ENCODE assay signal across 7 worm cellular contexts in the genomic region with DNA sequence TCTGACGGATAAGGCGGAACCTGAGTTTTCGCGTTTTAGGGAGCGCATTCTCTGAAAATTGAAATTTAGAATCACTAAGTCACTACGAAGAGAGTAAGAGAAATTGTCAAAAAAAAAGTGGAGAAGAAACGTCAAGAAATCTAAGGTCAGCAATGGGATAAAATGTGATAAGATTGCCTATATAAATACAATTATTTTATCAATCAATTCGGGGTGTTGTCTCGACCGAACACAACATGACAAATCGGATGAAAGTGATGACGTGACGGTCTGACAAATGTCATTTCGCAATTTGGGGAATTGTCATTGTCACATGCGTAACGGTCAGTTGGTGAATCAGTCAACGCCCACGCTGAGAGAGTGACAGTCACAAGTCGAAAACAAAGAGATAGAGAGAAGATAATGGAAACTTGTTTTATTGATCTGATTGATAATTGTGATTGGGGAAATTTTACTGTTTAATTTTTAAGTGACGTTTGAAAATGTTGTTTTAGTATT.
TF ChIP-seq lines count a peak whose summit lies in the region.

Gene cnp-3, minus strand, starts transcription at position 51 of the 498 bp plus-strand sequence.

TF ChIP-seq in whole organism, L1 larva, 84 proteins besides CTCF, POLR2A, EP300 and RAD21 (continues in another document):
- TF ChIP-seq fkh-4 (tag; optimal IDR thresholded peaks at IDR 0.05; lab: Kevin White, UChicago; ENCODE audit: borderline replicate concordance): no peak
- no peak for TF ChIP-seq egl-13 (tag; optimal IDR thresholded peaks at IDR 0.05; lab: Kevin White, UChicago)
- peak; percentile 78 for TF ChIP-seq lin-14 (GFP tag; optimal IDR thresholded peaks at IDR 0.05; lab: Kevin White, UChicago)
- TF ChIP-seq nhr-84 (tag; optimal IDR thresholded peaks at IDR 0.05; lab: Kevin White, UChicago): no peak
- TF ChIP-seq egl-27 (tag; optimal IDR thresholded peaks at IDR 0.05; lab: Kevin White, UChicago): no peak
- no peak for TF ChIP-seq lsy-2 (tag; optimal IDR thresholded peaks at IDR 0.05; lab: Kevin White, UChicago)
- no peak for TF ChIP-seq zip-4 (GFP tag; optimal IDR thresholded peaks at IDR 0.05; lab: Kevin White, UChicago)
- TF ChIP-seq nhr-12 (tag; optimal IDR thresholded peaks at IDR 0.05; lab: Kevin White, UChicago): no peak
- no peak for TF ChIP-seq xbp-1 (tag; optimal IDR thresholded peaks at IDR 0.05; lab: Kevin White, UChicago)
- peak; percentile 31 for TF ChIP-seq tbx-2 (tag; optimal IDR thresholded peaks at IDR 0.05; lab: Kevin White, UChicago)
- no peak for TF ChIP-seq fkh-8 (tag; optimal IDR thresholded peaks at IDR 0.05; lab: Kevin White, UChicago)
- TF ChIP-seq ztf-11 (tag; optimal IDR thresholded peaks at IDR 0.05; lab: Kevin White, UChicago): no peak

TF ChIP-seq in whole organism, L2 larva, 48 proteins besides CTCF, POLR2A, EP300 and RAD21 (continues in another document):
- peak; percentile 77 for TF ChIP-seq nhr-21 (tag; optimal IDR thresholded peaks at IDR 0.05; lab: Kevin White, UChicago)
- TF ChIP-seq nhr-6 (tag; optimal IDR thresholded peaks at IDR 0.05; lab: Kevin White, UChicago): no peak
- TF ChIP-seq C34F6.9 (tag; optimal IDR thresholded peaks at IDR 0.05; lab: Kevin White, UChicago): no peak
- no peak for TF ChIP-seq mdl-1 (tag; optimal IDR thresholded peaks at IDR 0.05; lab: Kevin White, UChicago)
- no peak for TF ChIP-seq nhr-10 (tag; optimal IDR thresholded peaks at IDR 0.05; lab: Kevin White, UChicago)
- TF ChIP-seq ztf-11 (tag; optimal IDR thresholded peaks at IDR 0.05; lab: Kevin White, UChicago): no peak
- peak; percentile 1 for TF ChIP-seq nhr-129 (tag; optimal IDR thresholded peaks at IDR 0.05; lab: Kevin White, UChicago)
- no peak for TF ChIP-seq aly-2 (tag; optimal IDR thresholded peaks at IDR 0.05; lab: Kevin White, UChicago)
- TF ChIP-seq nhr-11 (tag; optimal IDR thresholded peaks at IDR 0.05; lab: Kevin White, UChicago): no peak
- TF ChIP-seq ceh-16 (tag; optimal IDR thresholded peaks at IDR 0.05; lab: Kevin White, UChicago): no peak
- TF ChIP-seq skn-1 (tag; optimal IDR thresholded peaks at IDR 0.05; lab: Kevin White, UChicago): peak; percentile 32
- TF ChIP-seq unc-39 (tag; optimal IDR thresholded peaks at IDR 0.05; lab: Kevin White, UChicago): no peak
- no peak for TF ChIP-seq snpc-4 (tag; optimal IDR thresholded peaks at IDR 0.05; lab: Kevin White, UChicago)

TF ChIP-seq in whole organism, L3 larva, 47 proteins besides CTCF, POLR2A, EP300 and RAD21 (continues in another document):
- TF ChIP-seq nhr-23 (tag; optimal IDR thresholded peaks at IDR 0.05; lab: Kevin White, UChicago) (peak; percentile 77), ZK546.5 (tag; optimal IDR thresholded peaks at IDR 0.05; lab: Kevin White, UChicago) (no peak), nhr-237 (tag; optimal IDR thresholded peaks at IDR 0.05; lab: Kevin White, UChicago) (no peak), pha-4 (tag; optimal IDR thresholded peaks at IDR 0.05; lab: Kevin White, UChicago) (no peak), ama-1 (optimal IDR thresholded peaks at IDR 0.05; lab: Kevin White, UChicago) (no peak), R02D3.7 (tag; optimal IDR thresholded peaks at IDR 0.05; lab: Kevin White, UChicago) (no peak), lin-39 (tag; optimal IDR thresholded peaks at IDR 0.05; lab: Kevin White, UChicago) (no peak), nhr-67 (tag; optimal IDR thresholded peaks at IDR 0.05; lab: Kevin White, UChicago) (no peak), nhr-12 (tag; optimal IDR thresholded peaks at IDR 0.05; lab: Kevin White, UChicago) (no peak), nhr-43 (tag; optimal IDR thresholded peaks at IDR 0.05; lab: Kevin White, UChicago; ENCODE audit: poor library complexity, severe bottlenecking) (peak; percentile 80), nhr-11 (tag; optimal IDR thresholded peaks at IDR 0.05; lab: Kevin White, UChicago) (no peak), elt-1 (tag; optimal IDR thresholded peaks at IDR 0.05; lab: Kevin White, UChicago) (no peak), nhr-76 (tag; optimal IDR thresholded peaks at IDR 0.05; lab: Kevin White, UChicago) (no peak)

TF ChIP-seq in whole organism, L4 larva, 104 proteins besides CTCF, POLR2A, EP300 and RAD21 (continues in another document):
- TF ChIP-seq R02D3.7 (tag; optimal IDR thresholded peaks at IDR 0.05; lab: Kevin White, UChicago) (no peak), mdl-1 (tag; optimal IDR thresholded peaks at IDR 0.05; lab: Kevin White, UChicago) (peak in 1 of 2 experiments; percentile 23), hlh-11 (tag; optimal IDR thresholded peaks at IDR 0.05; lab: Kevin White, UChicago) (peak; percentile 81), saeg-2 (GFP tag; IDR thresholded peaks at IDR 0.05; lab: Robert Waterston, UW) (no peak), hif-1 (tag; optimal IDR thresholded peaks at IDR 0.05; lab: Kevin White, UChicago) (peak in 1 of 2 experiments; percentile 18), egl-27 (tag; optimal IDR thresholded peaks at IDR 0.05; lab: Kevin White, UChicago) (no peak), nhr-237 (tag; optimal IDR thresholded peaks at IDR 0.05; lab: Kevin White, UChicago) (no peak), duxl-1 (tag; optimal IDR thresholded peaks at IDR 0.05; lab: Kevin White, UChicago; ENCODE audit: poor library complexity) (no peak), F44E2.7 (GFP tag; IDR thresholded peaks at IDR 0.05; lab: Robert Waterston, UW) (no peak), ceh-28 (tag; optimal IDR thresholded peaks at IDR 0.05; lab: Kevin White, UChicago) (no peak), nhr-102 (tag; optimal IDR thresholded peaks at IDR 0.05; lab: Kevin White, UChicago) (peak; percentile 11), nhr-77 (tag; optimal IDR thresholded peaks at IDR 0.05; lab: Kevin White, UChicago) (no peak), nhr-11 (tag; optimal IDR thresholded peaks at IDR 0.05; lab: Kevin White, UChicago) (no peak)

TF ChIP-seq in whole organism, late embryonic, 69 proteins besides CTCF, POLR2A, EP300 and RAD21:
- TF ChIP-seq ref-2 (tag; optimal IDR thresholded peaks at IDR 0.05; lab: Kevin White, UChicago) (no peak), unc-55 (GFP tag; optimal IDR thresholded peaks at IDR 0.05; lab: Kevin White, UChicago) (peak; percentile 49)

TF ChIP-seq in whole organism, mixed stage, embryonic, 35 proteins besides CTCF, POLR2A, EP300 and RAD21:
- TF ChIP-seq snpc-4 (tag; optimal IDR thresholded peaks at IDR 0.05; lab: Kevin White, UChicago) (no peak), unc-62 (GFP tag; optimal IDR thresholded peaks at IDR 0.05; lab: Kevin White, UChicago) (peak; percentile 59), bed-3 (GFP tag; optimal IDR thresholded peaks at IDR 0.05; lab: Kevin White, UChicago) (no peak)

TF ChIP-seq in whole organism, young adult, 124 proteins besides CTCF, POLR2A, EP300 and RAD21:
- TF ChIP-seq lin-40 (tag; optimal IDR thresholded peaks at IDR 0.05; lab: Kevin White, UChicago) (peak; percentile 21), lin-26 (GFP tag; IDR thresholded peaks at IDR 0.05; lab: Robert Waterston, UW) (0 out of 2 replicates have a peak, but pooled peaks have one; percentile 39), cebp-1 (GFP tag; IDR thresholded peaks at IDR 0.05; lab: Robert Waterston, UW) (peak; percentile 60; the same call in 1 of the 2 replicates), cebp-1 (tag; optimal IDR thresholded peaks at IDR 0.05; lab: Kevin White, UChicago) (peak; percentile 85), egrh-3 (GFP tag; IDR thresholded peaks at IDR 0.05; lab: Robert Waterston, UW) (no peak), C17E4.6 (GFP tag; IDR thresholded peaks at IDR 0.05; lab: Robert Waterston, UW) (no peak), nhr-80 (tag; optimal IDR thresholded peaks at IDR 0.05; lab: Kevin White, UChicago) (peak; percentile 36), ztf-26 (tag; optimal IDR thresholded peaks at IDR 0.05; lab: Kevin White, UChicago) (peak; percentile 64)
